Worm (Caenorhabditis elegans) whole organism, L4/young adult: ENCODE results near the gene his-38.

Experiments used
- W03F9.2 ChIP-seq: fragments of 150-350 bp; optimal IDR thresholded peaks from 2 replicates; lab custom pipeline; 2014; ENCODE audit warnings: missing biosample characterization, missing genetic modification characterization
- dao-5 ChIP-seq: sonication (generic microtip); optimal IDR thresholded peaks from 2 replicates; lab custom pipeline; 2016; ENCODE audit warnings: missing genotype, missing genetic modification characterization, moderate library complexity, missing compliant biosample characterization
- him-1 ChIP-seq: sonication (generic microtip); optimal IDR thresholded peaks from 2 replicates; lab custom pipeline; 2016; ENCODE audit warnings: missing genotype, missing genetic modification reagents, missing genetic modification characterization, missing compliant biosample characterization

The his-38 gene

ce11 chrX:7318639-7319038, 9.0 kb upstream of the his-38 start, which contains the start of gene spp-4:
Gene spp-4, minus strand, starts transcription at chrX:7318756.
- TF ChIP-seq dao-5 (tag; lab: Kevin White, UChicago) (no peak), him-1 (tag; lab: Kevin White, UChicago) (no peak), W03F9.2 (tag; lab: Kevin White, UChicago) (no peak)

- TF ChIP-seq him-1 (tag; lab: Kevin White, UChicago) (no peak), dao-5 (tag; lab: Kevin White, UChicago) (no peak), W03F9.2 (tag; lab: Kevin White, UChicago) (no peak)
Observed at ce11 chrX:7316485-7317391, 7.1 kb upstream of the his-38 start, which contains the start of the genes spp-2 and spp-6. Gene spp-2, minus strand, starts transcription at chrX:7316818. Gene spp-6, plus strand, starts transcription at chrX:7317341.

ce11 chrX:7315329-7315728, 5.7 kb upstream of the his-38 start, which contains the start of gene spp-3:
Gene spp-3, minus strand, starts transcription at chrX:7315353.
- TF ChIP-seq W03F9.2 (tag; lab: Kevin White, UChicago) = no peak
- no peak for TF ChIP-seq dao-5 (tag; lab: Kevin White, UChicago)
- no peak for TF ChIP-seq him-1 (tag; lab: Kevin White, UChicago)

ce11 chrX:7314564-7314963, 4.9 kb upstream of the his-38 start:
- TF ChIP-seq W03F9.2 (tag; lab: Kevin White, UChicago) (no peak), dao-5 (tag; lab: Kevin White, UChicago) (no peak), him-1 (tag; lab: Kevin White, UChicago) (no peak)

ce11 chrX:7313236-7313635, 3.6 kb upstream of the his-38 start:
- TF ChIP-seq W03F9.2 (tag; lab: Kevin White, UChicago) (no peak), dao-5 (tag; lab: Kevin White, UChicago) (no peak), him-1 (tag; lab: Kevin White, UChicago) (no peak)

ce11 chrX:7311870-7312269, 2.2 kb upstream of the his-38 start:
- TF ChIP-seq dao-5 (tag; lab: Kevin White, UChicago) = no peak
- no peak for TF ChIP-seq W03F9.2 (tag; lab: Kevin White, UChicago)
- TF ChIP-seq him-1 (tag; lab: Kevin White, UChicago) = no peak

ce11 chrX:7306434-7306833, 3.2 kb downstream of the his-38 start:
- TF ChIP-seq him-1 (tag; lab: Kevin White, UChicago) (no peak), dao-5 (tag; lab: Kevin White, UChicago) (no peak), W03F9.2 (tag; lab: Kevin White, UChicago) (no peak)

- TF ChIP-seq W03F9.2 (tag; lab: Kevin White, UChicago) (no peak), him-1 (tag; lab: Kevin White, UChicago) (no peak), dao-5 (tag; lab: Kevin White, UChicago) (no peak)
Observed at ce11 chrX:7305520-7306186, 4.0 kb downstream of the his-38 start, which contains the start of gene sur-5. Gene sur-5, minus strand, starts transcription at chrX:7305570.

ce11 chrX:7303115-7303514, 6.6 kb downstream of the his-38 start:
- TF ChIP-seq him-1 (tag; lab: Kevin White, UChicago) = no peak
- no peak for TF ChIP-seq W03F9.2 (tag; lab: Kevin White, UChicago)

ce11 chrX:7298652-7299051, 11.0 kb downstream of the his-38 start, which contains the start of gene K03A1.4:
Gene K03A1.4, minus strand, starts transcription at chrX:7298752.
- TF ChIP-seq him-1 (tag; lab: Kevin White, UChicago) (no peak), W03F9.2 (tag; lab: Kevin White, UChicago) (no peak), dao-5 (tag; lab: Kevin White, UChicago) (no peak)

- no peak for TF ChIP-seq W03F9.2 (tag; lab: Kevin White, UChicago)
- TF ChIP-seq him-1 (tag; lab: Kevin White, UChicago) = no peak
- TF ChIP-seq dao-5 (tag; lab: Kevin White, UChicago) = no peak
Observed at ce11 chrX:7296310-7296709, 13.4 kb downstream of the his-38 start.

ce11 chrX:7291810-7292209, 17.9 kb downstream of the his-38 start, which contains the start of gene lron-7:
Gene lron-7, plus strand, starts transcription at chrX:7292132.
- TF ChIP-seq dao-5 (tag; lab: Kevin White, UChicago) = no peak
- TF ChIP-seq W03F9.2 (tag; lab: Kevin White, UChicago) = no peak
- no peak for TF ChIP-seq him-1 (tag; lab: Kevin White, UChicago)
